Worm (Caenorhabditis elegans) whole organism, mixed stage, embryonic: ENCODE measurements around the gene plpp-1.3.

Experiments
- bed-3 ChIP-seq: fragments of 200-800 bp; sonication (Bioruptor generic); optimal IDR thresholded peaks from 3 replicates; lab custom pipeline; 2018; ENCODE audit warnings: mild to moderate bottlenecking, missing genetic modification characterization, moderate library complexity, missing compliant biosample characterization
- blmp-1 ChIP-seq: fragments of 150-350 bp; optimal IDR thresholded peaks from 2 replicates; lab custom pipeline; 2014; ENCODE audit warnings: missing biosample characterization, missing genetic modification characterization
- ceh-39 ChIP-seq: fragments of 150-350 bp; optimal IDR thresholded peaks from 2 replicates; lab custom pipeline; 2014; ENCODE audit warnings: missing biosample characterization, missing genetic modification characterization
- ceh-83 ChIP-seq: fragments of 200-800 bp; sonication (Bioruptor generic); optimal IDR thresholded peaks from 2 replicates; lab custom pipeline; 2018; ENCODE audit warnings: mild to moderate bottlenecking, missing genetic modification characterization, missing compliant biosample characterization
- ces-1 ChIP-seq: fragments of 150-350 bp; optimal IDR thresholded peaks from 2 replicates; lab custom pipeline; 2014; ENCODE audit warnings: missing biosample characterization, missing genetic modification reagents, missing genetic modification characterization
- cnd-1 ChIP-seq: fragments of 200-800 bp; sonication (Bioruptor generic); optimal IDR thresholded peaks from 2 replicates; lab custom pipeline; 2018; ENCODE audit warnings: mild to moderate bottlenecking, missing genetic modification characterization, missing compliant biosample characterization
- drap-1 ChIP-seq: fragments of 200-800 bp; sonication (Bioruptor generic); optimal IDR thresholded peaks from 3 replicates; lab custom pipeline; 2018; ENCODE audit warnings: mild to moderate bottlenecking, missing genetic modification characterization, missing compliant biosample characterization
- elt-1 ChIP-seq: sonication (generic microtip); optimal IDR thresholded peaks from 2 replicates; lab custom pipeline; 2017; ENCODE audit warnings: missing genetic modification characterization, mild to moderate bottlenecking, missing compliant biosample characterization, antibody characterized with exemption, moderate library complexity, borderline replicate concordance; ENCODE audit not compliant: insufficient read depth
- elt-3 ChIP-seq: fragments of 150-350 bp; optimal IDR thresholded peaks from 2 replicates; lab custom pipeline; 2014; ENCODE audit warnings: missing biosample characterization, missing genetic modification characterization
- flh-1 ChIP-seq: fragments of 200-800 bp; sonication (Bioruptor generic); optimal IDR thresholded peaks from 2 replicates; lab custom pipeline; 2018; ENCODE audit warnings: mild to moderate bottlenecking, missing genetic modification characterization, moderate library complexity, missing compliant biosample characterization
- ham-2 ChIP-seq: fragments of 200-800 bp; sonication (Bioruptor generic); optimal IDR thresholded peaks from 2 replicates; lab custom pipeline; 2018; ENCODE audit warnings: mild to moderate bottlenecking, missing genetic modification characterization, missing compliant biosample characterization
- hlh-1 ChIP-seq: fragments of 150-350 bp; optimal IDR thresholded peaks from 2 replicates; lab custom pipeline; 2014; ENCODE audit warnings: missing biosample characterization, missing genetic modification reagents, missing genetic modification characterization
- lin-32 ChIP-seq: fragments of 200-800 bp; sonication (Bioruptor generic); optimal IDR thresholded peaks from 2 replicates; lab custom pipeline; 2018; ENCODE audit warnings: mild to moderate bottlenecking, missing genetic modification characterization, missing compliant biosample characterization
- lsy-2 ChIP-seq: fragments of 150-350 bp; optimal IDR thresholded peaks from 2 replicates; lab custom pipeline; 2014; ENCODE audit warnings: missing biosample characterization, missing genetic modification characterization
- mab-5 ChIP-seq: fragments of 150-350 bp; optimal IDR thresholded peaks from 2 replicates; lab custom pipeline; 2014; ENCODE audit warnings: missing biosample characterization, missing genetic modification characterization
- mep-1 ChIP-seq: fragments of 150-350 bp; optimal IDR thresholded peaks from 2 replicates; lab custom pipeline; 2017; ENCODE audit warnings: missing biosample characterization, missing genetic modification reagents, missing genetic modification characterization, inconsistent platforms
- mls-2 ChIP-seq: sonication (generic microtip); optimal IDR thresholded peaks from 2 replicates; lab custom pipeline; 2016; ENCODE audit warnings: mild to moderate bottlenecking, missing genetic modification characterization, moderate library complexity, missing compliant biosample characterization
- nhr-2 ChIP-seq: fragments of 150-350 bp; optimal IDR thresholded peaks from 2 replicates; lab custom pipeline; 2014; ENCODE audit warnings: missing biosample characterization, missing genetic modification characterization
- nhr-28 ChIP-seq: fragments of 150-350 bp; optimal IDR thresholded peaks from 2 replicates; lab custom pipeline; 2014; ENCODE audit warnings: missing biosample characterization, missing genetic modification characterization
- pha-4 ChIP-seq: fragments of 150-350 bp; optimal IDR thresholded peaks from 2 replicates; lab custom pipeline; 2018; ENCODE audit warnings: missing biosample characterization, missing genetic modification reagents, missing genetic modification characterization
- sem-2 ChIP-seq: fragments of 200-800 bp; sonication (Bioruptor generic); optimal IDR thresholded peaks from 2 replicates; lab custom pipeline; 2018; ENCODE audit warnings: mild to moderate bottlenecking, missing genetic modification characterization, missing compliant biosample characterization
- sptf-1 ChIP-seq: sonication (generic microtip); optimal IDR thresholded peaks from 2 replicates; lab custom pipeline; 2017; ENCODE audit warnings: mild to moderate bottlenecking, missing genetic modification characterization, moderate library complexity, missing compliant biosample characterization
- tbx-8 ChIP-seq: fragments of 200-800 bp; sonication (Bioruptor generic); optimal IDR thresholded peaks from 2 replicates; lab custom pipeline; 2018; ENCODE audit warnings: mild to moderate bottlenecking, missing genetic modification characterization, moderate library complexity, missing compliant biosample characterization
- unc-39 ChIP-seq: fragments of 150-350 bp; optimal IDR thresholded peaks from 2 replicates; lab custom pipeline; 2014; ENCODE audit warnings: missing biosample characterization, missing genetic modification characterization
- unc-62 ChIP-seq: fragments of 150-350 bp; optimal IDR thresholded peaks from 2 replicates; lab custom pipeline; 2014; ENCODE audit warnings: missing biosample characterization, missing genetic modification reagents, missing genetic modification characterization
- zip-8 ChIP-seq: fragments of 150-350 bp; optimal IDR thresholded peaks from 2 replicates; lab custom pipeline; 2014; ENCODE audit warnings: missing biosample characterization, missing genetic modification characterization
- ztf-11 ChIP-seq: fragments of 150-350 bp; optimal IDR thresholded peaks from 2 replicates; lab custom pipeline; 2014; ENCODE audit warnings: missing biosample characterization, missing genetic modification characterization

Gene plpp-1.3

ce11 chrX:10686487-10686886 lies 8.6 kb upstream of the plpp-1.3 start:
- no peak for TF ChIP-seq sptf-1
- peak; percentile 11 for TF ChIP-seq unc-62 (GFP tag; lab: Kevin White, UChicago)

- TF ChIP-seq tbx-8 (GFP tag; lab: Kevin White, UChicago): no peak
- TF ChIP-seq blmp-1: no peak
- no peak for TF ChIP-seq ceh-83 (GFP tag; lab: Kevin White, UChicago)
- no peak for TF ChIP-seq mep-1
- TF ChIP-seq unc-39 (tag; lab: Kevin White, UChicago): no peak
- TF ChIP-seq cnd-1 (tag; lab: Kevin White, UChicago): no peak
- TF ChIP-seq elt-3 (tag; lab: Kevin White, UChicago): no peak
- TF ChIP-seq elt-1 (tag; lab: Kevin White, UChicago): no peak
These were observed 7.8 kb upstream of the plpp-1.3 start for ce11 chrX:10687317-10687716.

- no peak for TF ChIP-seq elt-1 (tag; lab: Kevin White, UChicago)
- no peak for TF ChIP-seq mab-5 (tag; lab: Kevin White, UChicago)
- TF ChIP-seq unc-39 (tag; lab: Kevin White, UChicago): no peak
- TF ChIP-seq lin-32 (GFP tag; lab: Kevin White, UChicago): no peak
- TF ChIP-seq lsy-2 (tag; lab: Kevin White, UChicago): no peak
- TF ChIP-seq pha-4 (tag; lab: Kevin White, UChicago): no peak
These were observed 6.8 kb upstream of the plpp-1.3 start for ce11 chrX:10688311-10688710.

- no peak for TF ChIP-seq lin-32 (GFP tag; lab: Kevin White, UChicago)
- no peak for TF ChIP-seq ztf-11 (tag; lab: Kevin White, UChicago)
- no peak for TF ChIP-seq hlh-1
- TF ChIP-seq cnd-1 (tag; lab: Kevin White, UChicago): no peak
- TF ChIP-seq flh-1 (GFP tag; lab: Kevin White, UChicago): no peak
- no peak for TF ChIP-seq pha-4 (tag; lab: Kevin White, UChicago)
These were observed 5.4 kb upstream of the plpp-1.3 start for ce11 chrX:10689729-10690128.

- TF ChIP-seq ceh-39 (tag; lab: Kevin White, UChicago): no peak
- TF ChIP-seq elt-3 (tag; lab: Kevin White, UChicago): no peak
- TF ChIP-seq pha-4 (tag; lab: Kevin White, UChicago): no peak
- no peak for TF ChIP-seq tbx-8 (GFP tag; lab: Kevin White, UChicago)
- TF ChIP-seq unc-39 (tag; lab: Kevin White, UChicago): no peak
- TF ChIP-seq elt-1 (tag; lab: Kevin White, UChicago): peak; percentile 55
- no peak for TF ChIP-seq nhr-28
- TF ChIP-seq blmp-1: peak; percentile 80
- no peak for TF ChIP-seq ces-1 (GFP tag; lab: Kevin White, UChicago)
- TF ChIP-seq drap-1 (GFP tag; lab: Kevin White, UChicago): no peak
- TF ChIP-seq, all 35 proteins: peak for 2
These were observed 3.9 kb upstream of the plpp-1.3 start for ce11 chrX:10691232-10691631.

DNA sequence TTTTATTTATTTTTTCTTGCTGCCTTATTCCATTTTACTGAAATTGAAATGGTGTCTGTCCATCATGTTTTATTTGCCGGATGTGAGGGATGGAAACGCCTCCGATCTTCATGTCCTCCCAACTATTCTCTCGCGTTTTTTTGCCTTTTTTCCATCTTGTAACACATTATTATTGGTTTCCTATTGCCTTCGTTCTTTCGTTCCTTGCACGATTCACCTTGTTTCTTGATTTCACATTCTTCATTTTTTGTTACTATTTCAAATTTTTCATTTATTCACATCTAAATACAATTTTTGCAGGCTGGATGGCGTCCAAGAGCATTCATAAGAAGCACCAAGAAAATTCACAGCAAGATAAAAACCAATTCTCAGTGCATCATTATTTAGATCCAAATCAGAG lies 3.5 kb upstream of the plpp-1.3 start, which contains the start of gene yap-1:
Gene yap-1 (plus strand): TSS at position 301 of the 400 bp plus-strand sequence.
- TF ChIP-seq zip-8 (tag; lab: Kevin White, UChicago): no peak
- no peak for TF ChIP-seq ces-1 (GFP tag; lab: Kevin White, UChicago)
- TF ChIP-seq sptf-1: no peak
- TF ChIP-seq ztf-11 (tag; lab: Kevin White, UChicago): no peak
- TF ChIP-seq mep-1: no peak
- no peak for TF ChIP-seq ceh-39 (tag; lab: Kevin White, UChicago)
- TF ChIP-seq mls-2: no peak
- TF ChIP-seq nhr-2: no peak
- TF ChIP-seq unc-62 (GFP tag; lab: Kevin White, UChicago): no peak
- TF ChIP-seq bed-3 (GFP tag; lab: Kevin White, UChicago): no peak
- TF ChIP-seq blmp-1: no peak
- no peak for TF ChIP-seq sem-2

DNA sequence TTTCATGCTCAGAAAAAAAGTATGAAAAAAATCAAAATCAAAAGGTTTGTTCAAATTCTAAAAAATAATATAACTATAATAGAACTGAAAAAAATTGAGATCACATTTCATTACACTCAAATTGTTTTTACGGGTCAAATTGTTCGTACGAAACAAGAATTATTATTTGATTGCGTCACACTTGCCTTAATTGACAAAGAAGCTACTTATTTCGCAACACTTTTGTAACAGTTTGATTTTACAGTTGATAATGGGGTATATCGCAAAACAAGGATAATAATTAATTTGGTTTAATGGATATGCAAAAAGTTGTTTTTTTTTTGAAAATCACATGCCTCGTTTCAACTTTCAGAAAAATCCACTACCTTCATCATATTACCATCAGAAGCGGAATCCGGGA lies 3.1 kb upstream of the plpp-1.3 start:
- TF ChIP-seq ham-2: no peak
- TF ChIP-seq zip-8 (tag; lab: Kevin White, UChicago): peak; percentile 86
